Worm (Caenorhabditis elegans): Measurements from ENCODE around the gene gst-21.

gst-21 gene

DNA sequence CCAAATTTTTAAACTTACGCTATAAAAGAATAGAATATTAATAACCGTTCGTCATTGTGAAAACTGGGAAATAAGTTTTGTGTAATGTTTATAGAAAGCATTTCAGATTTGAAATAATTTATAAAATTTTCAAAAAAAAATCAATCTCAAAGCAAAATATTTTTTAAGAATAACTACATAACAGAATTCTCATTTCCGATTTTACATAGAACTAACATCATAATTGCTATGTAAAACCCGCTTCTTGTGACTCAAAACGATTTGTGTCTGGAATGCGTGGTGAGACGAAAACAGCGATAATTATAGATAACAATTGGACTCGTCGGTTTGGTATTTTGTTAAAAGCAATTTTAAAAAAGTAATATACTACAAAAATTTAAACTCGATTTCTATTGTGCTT, 51.0 kb downstream of the gst-21 start, which contains the start of gene srw-91:
Gene srw-91 (minus strand): TSS at position 101 of the 400 bp plus-strand sequence.
- no peak for TF ChIP-seq ama-1 (optimal IDR thresholded peaks at IDR 0.05)
- no peak for TF ChIP-seq nfya-1 (tag; optimal IDR thresholded peaks at IDR 0.05; ENCODE audit: insufficient read depth)
- TF ChIP-seq ceh-28 (tag; optimal IDR thresholded peaks at IDR 0.05), result no peak
- no peak for TF ChIP-seq ceh-82 (tag; optimal IDR thresholded peaks at IDR 0.05)
- no peak for TF ChIP-seq lin-15B (tag; optimal IDR thresholded peaks at IDR 0.05)
- no peak for TF ChIP-seq mml-1 (tag; optimal IDR thresholded peaks at IDR 0.05)
- no peak for TF ChIP-seq nhr-23 (tag; optimal IDR thresholded peaks at IDR 0.05)
- no peak for TF ChIP-seq egl-5 (tag; optimal IDR thresholded peaks at IDR 0.05)
- no peak for TF ChIP-seq pha-4 (tag; optimal IDR thresholded peaks at IDR 0.05)
- no peak for TF ChIP-seq tbx-2 (tag; optimal IDR thresholded peaks at IDR 0.05)
- TF ChIP-seq daf-12 (tag; optimal IDR thresholded peaks at IDR 0.05), result no peak
- TF ChIP-seq nhr-25 (tag; optimal IDR thresholded peaks at IDR 0.05), result no peak
- no peak for TF ChIP-seq fkh-2 (tag; optimal IDR thresholded peaks at IDR 0.05)
- TF ChIP-seq snpc-4 (tag; optimal IDR thresholded peaks at IDR 0.05), result no peak
- no peak for TF ChIP-seq nhr-11 (tag; optimal IDR thresholded peaks at IDR 0.05)
- TF ChIP-seq aly-2 (tag; optimal IDR thresholded peaks at IDR 0.05), result no peak
- no peak for TF ChIP-seq lsy-12 (tag; optimal IDR thresholded peaks at IDR 0.05)
- TF ChIP-seq unc-62 (GFP tag; optimal IDR thresholded peaks at IDR 0.05), result no peak
- TF ChIP-seq ztf-11 (tag; optimal IDR thresholded peaks at IDR 0.05), result no peak
- TF ChIP-seq hmg-11 (tag; optimal IDR thresholded peaks at IDR 0.05), result no peak

All from whole organism, L3 larva.